Worm (Caenorhabditis elegans) whole organism, L1 larva: Measurements from ENCODE around the gene srw-77.

Experiments used
- C04F5.9 ChIP-seq: sonication (generic microtip); optimal IDR thresholded peaks from 2 replicates; lab custom pipeline; 2016; ENCODE audit warnings: missing genetic modification characterization, missing compliant biosample characterization
- C16A3.4 ChIP-seq: fragments of 150-350 bp; optimal IDR thresholded peaks from 2 replicates; lab custom pipeline; 2014; ENCODE audit warnings: missing biosample characterization, missing genetic modification characterization
- F16B12.6 ChIP-seq: fragments of 150-350 bp; optimal IDR thresholded peaks from 2 replicates; lab custom pipeline; 2014; ENCODE audit warnings: missing biosample characterization, missing genetic modification characterization
- ama-1 ChIP-seq: fragments of 150-350 bp; optimal IDR thresholded peaks from 2 replicates; lab custom pipeline; 2014
- ceh-82 ChIP-seq, 3 experiments: fragments of 150-350 bp in 1 of 3; sonication (generic microtip) in 2 of 3; optimal IDR thresholded peaks; 2 replicates each; lab custom pipeline; 2014 to 2017; ENCODE audit warnings: missing biosample characterization in 3 of 3, missing genetic modification characterization in 3 of 3
- ceh-88 ChIP-seq: fragments of 200-800 bp; sonication (Bioruptor generic); IDR thresholded peaks from 2 replicates; pipeline ENCODE4 v1.3.6; 2022; ENCODE audit warnings: missing genetic modification characterization, missing compliant biosample characterization
- ces-1 ChIP-seq: fragments of 150-350 bp; optimal IDR thresholded peaks from 2 replicates; lab custom pipeline; 2014; ENCODE audit warnings: missing biosample characterization, missing genetic modification reagents, missing genetic modification characterization
- dpl-1 ChIP-seq, 3 experiments: fragments of 150-350 bp in 2 of 3; sonication (generic microtip) in 1 of 3; optimal IDR thresholded peaks; 2 replicates each; lab custom pipeline; 2014 to 2017; ENCODE audit warnings: missing biosample characterization in 3 of 3, missing genetic modification characterization in 3 of 3, missing genetic modification reagents in 3 of 3
- dsc-1 ChIP-seq: sonication (generic microtip); optimal IDR thresholded peaks from 2 replicates; lab custom pipeline; 2016; ENCODE audit warnings: mild to moderate bottlenecking, missing genetic modification characterization, missing compliant biosample characterization
- efl-1 ChIP-seq, 4 experiments: fragments of 150-350 bp; optimal IDR thresholded peaks in 3 of 4; peaks in 1 of 4; 1 replicate in 1 of 4; 2 replicates in 3 of 4; lab custom pipeline; 2014; ENCODE audit warnings: missing biosample characterization in 2 of 4, missing genetic modification characterization in 2 of 4, missing genetic modification reagents in 2 of 4
- efl-3 ChIP-seq: fragments of 200-800 bp; sonication (Bioruptor generic); optimal IDR thresholded peaks from 2 replicates; lab custom pipeline; 2018; ENCODE audit warnings: mild to moderate bottlenecking, missing genetic modification characterization, missing compliant biosample characterization
- egl-13 ChIP-seq: sonication (generic microtip); optimal IDR thresholded peaks from 2 replicates; lab custom pipeline; 2016; ENCODE audit warnings: missing genotype, missing genetic modification reagents, missing genetic modification characterization, missing compliant biosample characterization
- elt-3 ChIP-seq, 6 experiments: fragments of 150-350 bp in 1 of 6; sonication (generic microtip); optimal IDR thresholded peaks; 2 replicates each; lab custom pipeline; 2017 to 2018; ENCODE audit warnings: missing biosample characterization in 6 of 6, missing genetic modification characterization in 6 of 6, inconsistent platforms in 1 of 6
- fkh-10 ChIP-seq: sonication (generic microtip); optimal IDR thresholded peaks from 2 replicates; lab custom pipeline; 2017; ENCODE audit warnings: missing biosample characterization, missing genetic modification reagents, missing genetic modification characterization
- fkh-4 ChIP-seq: sonication (generic microtip); optimal IDR thresholded peaks from 2 replicates; lab custom pipeline; 2016; ENCODE audit warnings: missing compliant biosample characterization, missing genetic modification characterization, borderline replicate concordance
- fkh-8 ChIP-seq: sonication (generic microtip); optimal IDR thresholded peaks from 2 replicates; lab custom pipeline; 2016; ENCODE audit warnings: mild to moderate bottlenecking, missing genetic modification characterization, missing compliant biosample characterization
- hlh-17 ChIP-seq: fragments of 200-800 bp; sonication (Bioruptor generic); optimal IDR thresholded peaks from 2 replicates; lab custom pipeline; 2018; ENCODE audit warnings: missing genetic modification characterization, mild to moderate bottlenecking, missing compliant biosample characterization, moderate library complexity, borderline replicate concordance
- irx-1 ChIP-seq: sonication (generic microtip); optimal IDR thresholded peaks from 2 replicates; lab custom pipeline; 2016; ENCODE audit warnings: missing genetic modification characterization, missing compliant biosample characterization
- lin-14 ChIP-seq: fragments of 200-800 bp; sonication (Bioruptor generic); optimal IDR thresholded peaks from 2 replicates; lab custom pipeline; 2018; ENCODE audit warnings: mild to moderate bottlenecking, missing genetic modification characterization, moderate library complexity, missing compliant biosample characterization
- lir-3 ChIP-seq: sonication (generic microtip); optimal IDR thresholded peaks from 2 replicates; lab custom pipeline; 2016; ENCODE audit warnings: mild to moderate bottlenecking, missing genetic modification characterization, moderate library complexity, missing compliant biosample characterization; ENCODE audit not compliant: poor library complexity
- lsy-2 ChIP-seq, 2 experiments: fragments of 150-350 bp; optimal IDR thresholded peaks; 2 replicates each; lab custom pipeline; 2014; ENCODE audit warnings: missing biosample characterization in 2 of 2, missing genetic modification characterization in 2 of 2
- mab-9 ChIP-seq: fragments of 200-800 bp; sonication (Bioruptor generic); IDR thresholded peaks from 2 replicates; pipeline ENCODE4 v1.3.6; 2022; ENCODE audit warnings: missing genetic modification reagents, missing genetic modification characterization, missing compliant biosample characterization
- mdl-1 ChIP-seq, 2 experiments: fragments of 150-350 bp; optimal IDR thresholded peaks; 2 replicates each; lab custom pipeline; 2014 to 2017; ENCODE audit warnings: missing biosample characterization in 2 of 2, missing genetic modification characterization in 2 of 2, inconsistent platforms in 1 of 2
- nhr-11 ChIP-seq: fragments of 150-350 bp; optimal IDR thresholded peaks from 2 replicates; lab custom pipeline; 2014; ENCODE audit warnings: missing biosample characterization, missing genetic modification characterization
- nhr-12 ChIP-seq: sonication (generic microtip); optimal IDR thresholded peaks from 2 replicates; lab custom pipeline; 2017; ENCODE audit warnings: missing biosample characterization, missing genetic modification characterization
- nhr-237 ChIP-seq: fragments of 150-350 bp; optimal IDR thresholded peaks from 2 replicates; lab custom pipeline; 2014; ENCODE audit warnings: missing biosample characterization, missing genetic modification characterization
- nhr-28 ChIP-seq: fragments of 150-350 bp; optimal IDR thresholded peaks from 2 replicates; lab custom pipeline; 2014; ENCODE audit warnings: missing biosample characterization, missing genetic modification characterization
- nhr-71 ChIP-seq: sonication (generic microtip); optimal IDR thresholded peaks from 2 replicates; lab custom pipeline; 2016; ENCODE audit warnings: mild to moderate bottlenecking, missing genetic modification characterization, moderate library complexity, missing compliant biosample characterization
- nhr-84 ChIP-seq: sonication (generic microtip); optimal IDR thresholded peaks from 2 replicates; lab custom pipeline; 2017; ENCODE audit warnings: missing biosample characterization, missing genetic modification characterization
- nhr-85 ChIP-seq: sonication (generic microtip); peaks from one replicate; lab custom pipeline; 2016; ENCODE audit warnings: missing genetic modification characterization, inconsistent platforms, missing compliant biosample characterization
- pag-3 ChIP-seq: sonication (generic microtip); optimal IDR thresholded peaks from 2 replicates; lab custom pipeline; 2017; ENCODE audit warnings: missing genetic modification characterization, mild to moderate bottlenecking, missing compliant biosample characterization, antibody characterized with exemption, borderline replicate concordance; ENCODE audit not compliant: insufficient read depth
- pqm-1 ChIP-seq: sonication (generic microtip); optimal IDR thresholded peaks from 3 replicates; lab custom pipeline; 2017; ENCODE audit warnings: missing biosample characterization, missing genetic modification characterization
- rnt-1 ChIP-seq: sonication (generic microtip); optimal IDR thresholded peaks from 2 replicates; lab custom pipeline; 2016; ENCODE audit warnings: mild to moderate bottlenecking, missing genetic modification characterization, moderate library complexity, missing compliant biosample characterization
- skn-1 ChIP-seq: fragments of 150-350 bp; optimal IDR thresholded peaks from 2 replicates; lab custom pipeline; 2014; ENCODE audit warnings: missing biosample characterization, missing genetic modification characterization
- snpc-4 ChIP-seq: fragments of 150-350 bp; optimal IDR thresholded peaks from 2 replicates; lab custom pipeline; 2014; ENCODE audit warnings: missing biosample characterization, missing genetic modification characterization
- sptf-1 ChIP-seq: fragments of 150-350 bp; optimal IDR thresholded peaks from 2 replicates; lab custom pipeline; 2014; ENCODE audit warnings: missing biosample characterization, missing genetic modification characterization
- sup-37 ChIP-seq: fragments of 200-800 bp; sonication (Bioruptor generic); optimal IDR thresholded peaks from 2 replicates; lab custom pipeline; 2018; ENCODE audit warnings: mild to moderate bottlenecking, missing genetic modification characterization, missing compliant biosample characterization
- swsn-7 ChIP-seq: sonication (generic microtip); optimal IDR thresholded peaks from 2 replicates; lab custom pipeline; 2016; ENCODE audit warnings: missing genetic modification characterization, missing compliant biosample characterization
- unc-30 ChIP-seq: sonication (generic microtip); optimal IDR thresholded peaks from 2 replicates; lab custom pipeline; 2017; ENCODE audit warnings: missing biosample characterization, missing genetic modification characterization
- unc-62 ChIP-seq: fragments of 150-350 bp; optimal IDR thresholded peaks from 2 replicates; lab custom pipeline; 2014; ENCODE audit warnings: missing biosample characterization, missing genetic modification reagents, missing genetic modification characterization
- unc-86 ChIP-seq: sonication (generic microtip); optimal IDR thresholded peaks from 2 replicates; lab custom pipeline; 2016; ENCODE audit warnings: missing genetic modification characterization, missing compliant biosample characterization
- vab-15 ChIP-seq: sonication (generic microtip); optimal IDR thresholded peaks from 2 replicates; lab custom pipeline; 2017; ENCODE audit warnings: missing genotype, mild to moderate bottlenecking, missing genetic modification characterization, missing compliant biosample characterization
- xbp-1 ChIP-seq: sonication (generic microtip); optimal IDR thresholded peaks from 2 replicates; lab custom pipeline; 2016; ENCODE audit warnings: missing genetic modification characterization, missing compliant biosample characterization
- ztf-11 ChIP-seq, 2 experiments: sonication (generic microtip); optimal IDR thresholded peaks; 2 replicates each; lab custom pipeline; 2016 to 2017; ENCODE audit warnings: missing genetic modification characterization in 2 of 2, missing biosample characterization in 1 of 2, missing compliant biosample characterization in 1 of 2

The srw-77 gene

DNA sequence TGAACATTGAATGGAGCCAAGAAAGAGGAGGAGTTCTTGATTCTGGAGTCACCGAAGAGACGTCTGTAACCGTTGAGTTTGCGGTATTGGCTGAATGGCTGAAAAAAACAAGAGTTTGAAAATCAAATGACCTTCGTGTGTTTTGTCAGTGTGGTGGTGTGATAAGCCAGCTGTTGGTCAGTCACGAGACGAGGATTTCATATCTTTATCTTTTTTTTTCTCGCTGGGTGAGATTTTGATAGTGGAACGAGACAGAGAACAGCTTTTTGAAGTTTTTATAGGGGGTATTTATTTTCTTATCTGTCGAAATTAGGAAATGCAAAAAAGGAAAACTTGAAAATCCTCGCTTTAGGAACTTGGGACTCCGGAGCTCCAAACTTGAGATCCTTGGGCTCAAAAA is 48.9 kb downstream of the srw-77 start (continued):
- TF ChIP-seq dpl-1 (GFP tag; optimal IDR thresholded peaks at IDR 0.05; lab: Kevin White, UChicago) (no peak), ztf-11 (tag; optimal IDR thresholded peaks at IDR 0.05; lab: Kevin White, UChicago) (no peak), F16B12.6 (tag; lab: Kevin White, UChicago) (no peak), unc-62 (GFP tag; lab: Kevin White, UChicago) (no peak), pag-3 (no peak), mab-9 (GFP tag; lab: Robert Waterston, UW) (no peak), unc-86 (tag; lab: Kevin White, UChicago) (no peak), dsc-1 (tag; lab: Kevin White, UChicago) (no peak), lsy-2 (tag; optimal IDR thresholded peaks at IDR 0.05; lab: Kevin White, UChicago) (peak; percentile 16), C16A3.4 (tag; lab: Kevin White, UChicago) (no peak), nhr-28 (tag; lab: Kevin White, UChicago) (no peak), skn-1 (tag; lab: Kevin White, UChicago) (no peak), sptf-1 (tag; lab: Kevin White, UChicago) (no peak), efl-3 (GFP tag; lab: Kevin White, UChicago) (no peak), ceh-88 (GFP tag; lab: Robert Waterston, UW) (no peak), C04F5.9 (tag; lab: Kevin White, UChicago) (no peak), pqm-1 (no peak), ces-1 (GFP tag; lab: Kevin White, UChicago) (no peak), rnt-1 (tag; lab: Kevin White, UChicago) (peak; percentile 68), fkh-8 (tag; lab: Kevin White, UChicago) (no peak), fkh-4 (no peak), nhr-71 (tag; lab: Kevin White, UChicago) (peak; percentile 60), snpc-4 (tag; lab: Kevin White, UChicago) (no peak), hlh-17 (GFP tag; lab: Kevin White, UChicago) (no peak), vab-15 (no peak), swsn-7 (tag; lab: Kevin White, UChicago) (no peak), nhr-11 (tag; lab: Kevin White, UChicago) (no peak), mdl-1 (tag; optimal IDR thresholded peaks at IDR 0.05; lab: Kevin White, UChicago) (no peak), ceh-82 (tag; optimal IDR thresholded peaks at IDR 0.05; lab: Kevin White, UChicago) (no peak), xbp-1 (tag; lab: Kevin White, UChicago) (no peak), egl-13 (no peak), elt-3 (tag; optimal IDR thresholded peaks at IDR 0.05; lab: Kevin White, UChicago) (peak in 1 of 6 experiments; percentile 47), fkh-10 (GFP tag; lab: Kevin White, UChicago) (no peak), lin-14 (GFP tag; lab: Kevin White, UChicago) (peak; percentile 41), irx-1 (no peak), nhr-85 (no peak), nhr-12 (tag; lab: Kevin White, UChicago) (no peak), nhr-237 (no peak), unc-30 (tag; lab: Kevin White, UChicago) (no peak), ama-1 (no peak), lir-3 (tag; lab: Kevin White, UChicago) (peak; percentile 12), efl-1 (optimal IDR thresholded peaks at IDR 0.05; lab: Kevin White, UChicago) (no peak), efl-1 (GFP tag; optimal IDR thresholded peaks at IDR 0.05 in 1 of 2; lab: Kevin White, UChicago) (no peak), nhr-84 (tag; lab: Kevin White, UChicago) (no peak)

DNA sequence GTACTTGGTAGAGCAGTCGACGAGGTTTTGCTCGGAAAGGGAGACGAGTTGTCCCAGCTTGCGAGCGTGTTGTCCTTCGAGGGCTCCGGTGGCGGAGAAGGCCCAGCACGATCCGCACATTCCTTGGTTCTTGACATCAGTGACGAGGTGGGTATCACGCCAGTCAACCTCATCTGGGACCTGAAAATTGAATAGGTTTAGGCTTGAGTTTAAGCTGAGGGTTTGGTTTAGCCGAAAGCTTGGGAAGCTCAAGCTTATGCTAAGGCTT is 49.7 kb downstream of the srw-77 start:
- TF ChIP-seq sup-37 (GFP tag; lab: Kevin White, UChicago) (no peak), ama-1 (peak; percentile 6)
- TF ChIP-seq, all 84 proteins: peak for 1
